Worm (Caenorhabditis elegans): ENCODE measurements around the gene glt-6.

DNA sequence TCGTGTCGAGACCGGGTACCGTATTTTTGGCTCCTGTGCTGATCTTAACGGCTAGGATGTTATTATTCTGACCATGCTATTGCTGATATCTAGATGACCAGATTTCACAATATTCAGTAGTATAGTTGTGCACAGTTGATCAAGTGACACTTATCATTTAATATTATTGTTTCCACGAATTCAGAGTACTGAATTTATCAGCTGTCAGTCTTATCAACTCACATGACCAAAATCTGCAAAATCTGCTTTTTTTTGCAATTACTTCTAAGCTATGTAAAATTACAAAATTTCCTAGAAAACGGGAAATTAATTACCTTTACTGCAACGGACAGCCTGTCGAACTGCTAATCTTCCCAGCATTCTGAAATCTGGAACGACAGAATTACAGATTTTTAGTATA, 47.0 kb downstream of the glt-6 start, which contains the start of gene pam-1:
- TF ChIP-seq lin-14 (GFP tag; optimal IDR thresholded peaks at IDR 0.05) (no peak), C04F5.9 (tag; optimal IDR thresholded peaks at IDR 0.05) (no peak), fkh-10 (GFP tag; optimal IDR thresholded peaks at IDR 0.05) (no peak), ceh-82 (tag; optimal IDR thresholded peaks at IDR 0.05) (no peak), ztf-4 (tag; optimal IDR thresholded peaks at IDR 0.05) (no peak), snpc-4 (tag; optimal IDR thresholded peaks at IDR 0.05) (no peak), lsy-2 (tag; optimal IDR thresholded peaks at IDR 0.05) (no peak)
